Fruit fly (Drosophila melanogaster): Measurements from ENCODE around the gene Hsp70Bb.

The Hsp70Bb gene

dm6 chr3R:12456370-12456940, 49.1 kb upstream of the Hsp70Bb start, which contains the start of gene trus (continued):
- TF ChIP-seq CG4854 (GFP tag; optimal IDR thresholded peaks at IDR 0.05) = no peak
- TF ChIP-seq CG16779 (GFP tag; IDR thresholded peaks at IDR 0.05) = no peak
- no peak for TF ChIP-seq insv (GFP tag; optimal IDR thresholded peaks at IDR 0.05)
- TF ChIP-seq CG14860 (GFP tag; IDR thresholded peaks at IDR 0.05; ENCODE audit: partially characterized antibody) = peak; percentile 76
- TF ChIP-seq z (GFP tag; IDR thresholded peaks at IDR 0.05) = no peak
- no peak for TF ChIP-seq caup (GFP tag; optimal IDR thresholded peaks at IDR 0.05; ENCODE audit: severe bottlenecking)
- TF ChIP-seq ATbp (GFP tag; optimal IDR thresholded peaks at IDR 0.05) = no peak
- TF ChIP-seq tap (tag; optimal IDR thresholded peaks at IDR 0.05) = no peak
- TF ChIP-seq pho (GFP tag; optimal IDR thresholded peaks at IDR 0.05) = no peak
- no peak for TF ChIP-seq CG6654 (GFP tag; optimal IDR thresholded peaks at IDR 0.05)
- no peak for TF ChIP-seq dimm (GFP tag; IDR thresholded peaks at IDR 0.05)
- peak; percentile 50 for TF ChIP-seq CG4617 (GFP tag; optimal IDR thresholded peaks at IDR 0.05; ENCODE audit: borderline replicate concordance)
- peak; percentile 89 for TF ChIP-seq CG15601 (tag; optimal IDR thresholded peaks at IDR 0.05)
- no peak for TF ChIP-seq sqz (GFP tag; optimal IDR thresholded peaks at IDR 0.05)
- no peak for TF ChIP-seq jing (GFP tag; optimal IDR thresholded peaks at IDR 0.05)
- peak; percentile 86 for TF ChIP-seq Scr (GFP tag; IDR thresholded peaks at IDR 0.05; ENCODE audit: partially characterized antibody)
- no peak for TF ChIP-seq CG17328 (GFP tag; IDR thresholded peaks at IDR 0.05)
- no peak for TF ChIP-seq Rx (GFP tag; IDR thresholded peaks at IDR 0.05)
- TF ChIP-seq CG2120 (GFP tag; optimal IDR thresholded peaks at IDR 0.05) = peak; percentile 4
- no peak for TF ChIP-seq mam (GFP tag; optimal IDR thresholded peaks at IDR 0.05)
- peak; percentile 13 for TF ChIP-seq Fer1 (GFP tag; optimal IDR thresholded peaks at IDR 0.05)
- TF ChIP-seq nerfin-2 (GFP tag; IDR thresholded peaks at IDR 0.05; ENCODE audit: partially characterized antibody) = peak; percentile 69
- TF ChIP-seq psq (GFP tag; optimal IDR thresholded peaks at IDR 0.05) = no peak
- TF ChIP-seq CG6272 (GFP tag; IDR thresholded peaks at IDR 0.05) = no peak
- TF ChIP-seq CG12659 (GFP tag; optimal IDR thresholded peaks at IDR 0.05) = peak; percentile 24
- TF ChIP-seq ap (GFP tag; IDR thresholded peaks at IDR 0.05) = no peak
- TF ChIP-seq org-1 (GFP tag; optimal IDR thresholded peaks at IDR 0.05) = no peak
- TF ChIP-seq CG10565 (GFP tag; optimal IDR thresholded peaks at IDR 0.05) = no peak
- peak; percentile 90 for TF ChIP-seq onecut (GFP tag; IDR thresholded peaks at IDR 0.05)
- TF ChIP-seq CG3065 (GFP tag; optimal IDR thresholded peaks at IDR 0.05) = no peak
- peak; percentile 73 for TF ChIP-seq CG16813 (GFP tag; IDR thresholded peaks at IDR 0.05; ENCODE audit: partially characterized antibody)
- TF ChIP-seq CG7987 (GFP tag; optimal IDR thresholded peaks at IDR 0.05) = no peak
- TF ChIP-seq CG4404 (GFP tag; IDR thresholded peaks at IDR 0.05) = no peak
- TF ChIP-seq knrl (GFP tag; IDR thresholded peaks at IDR 0.05; ENCODE audit: partially characterized antibody) = peak; percentile 77; the same call in 2 of the 3 replicates
- peak; percentile 70; the same call in 2 of the 3 replicates for TF ChIP-seq hb (GFP tag; IDR thresholded peaks at IDR 0.05; ENCODE audit: partially characterized antibody)
- TF ChIP-seq Eip74EF (GFP tag; optimal IDR thresholded peaks at IDR 0.05) = no peak
- TF ChIP-seq CG18619 (GFP tag; optimal IDR thresholded peaks at IDR 0.05) = no peak
- TF ChIP-seq CG10462 (GFP tag; optimal IDR thresholded peaks at IDR 0.05) = no peak
- TF ChIP-seq CG3726 (GFP tag; IDR thresholded peaks at IDR 0.05) = no peak
- peak; percentile 88 for TF ChIP-seq Doc3 (GFP tag; IDR thresholded peaks at IDR 0.05; ENCODE audit: partially characterized antibody)
- TF ChIP-seq Blimp-1 (GFP tag; optimal IDR thresholded peaks at IDR 0.05) = no peak
- peak; percentile 78 for TF ChIP-seq CG2129 (GFP tag; IDR thresholded peaks at IDR 0.05; ENCODE audit: partially characterized antibody)
- peak; percentile 39 for TF ChIP-seq trem (tag; optimal IDR thresholded peaks at IDR 0.05)
- TF ChIP-seq CG13624 (GFP tag; optimal IDR thresholded peaks at IDR 0.05) = no peak
- TF ChIP-seq CG14965 (GFP tag; optimal IDR thresholded peaks at IDR 0.05; ENCODE audit: borderline replicate concordance) = no peak
- TF ChIP-seq CG17829 (tag; optimal IDR thresholded peaks at IDR 0.05) = peak; percentile 4
- TF ChIP-seq tna (GFP tag; IDR thresholded peaks at IDR 0.05; ENCODE audit: partially characterized antibody) = peak; percentile 82
- TF ChIP-seq fd96Cb (tag; optimal IDR thresholded peaks at IDR 0.05) = no peak
- no peak for TF ChIP-seq CG3995 (GFP tag; optimal IDR thresholded peaks at IDR 0.05)

Data from whole organism, embryonic.